Fruit fly (Drosophila melanogaster) whole organism, pupa: ENCODE results near the gene Prx2.

Experiments used
- CG10348 ChIP-seq: fragments of 200-800 bp; sonication (Bioruptor generic); IDR thresholded peaks from 2 replicates; pipeline ENCODE4 v1.3.6; 2022; ENCODE audit warnings: missing biosample characterization, missing genetic modification characterization
- CG12605 ChIP-seq: fragments of 200-800 bp; sonication (Bioruptor generic); IDR thresholded peaks from 2 replicates; pipeline ENCODE4 v1.3.6; 2022; ENCODE audit warnings: missing biosample characterization, missing genetic modification characterization
- CG13204 ChIP-seq: fragments of 200-800 bp; sonication (Bioruptor generic); optimal IDR thresholded peaks from 2 replicates; lab custom pipeline; 2018; ENCODE audit warnings: missing biosample characterization, mild to moderate bottlenecking, missing genetic modification characterization, moderate library complexity
- CG14655 ChIP-seq: fragments of 200-800 bp; sonication (Bioruptor generic); optimal IDR thresholded peaks from 3 replicates; lab custom pipeline; 2017; ENCODE audit warnings: mild to moderate bottlenecking, missing biosample characterization, missing genetic modification reagents, missing genetic modification characterization
- CG15710 ChIP-seq: fragments of 200-800 bp; sonication (Bioruptor generic); optimal IDR thresholded peaks from 2 replicates; lab custom pipeline; 2018; ENCODE audit warnings: missing biosample characterization, mild to moderate bottlenecking, missing genetic modification characterization, moderate library complexity
- CG17806 ChIP-seq: fragments of 200-800 bp; sonication (Bioruptor generic); optimal IDR thresholded peaks from 2 replicates; lab custom pipeline; 2018; ENCODE audit warnings: missing biosample characterization, mild to moderate bottlenecking, missing genetic modification characterization, moderate library complexity
- CG32121 ChIP-seq: fragments of 200-800 bp; sonication (Bioruptor generic); IDR thresholded peaks from 2 replicates; pipeline ENCODE4 v1.3.6; 2022; ENCODE audit warnings: missing biosample characterization, missing genetic modification characterization
- CG34367 ChIP-seq: fragments of 200-800 bp; sonication (Bioruptor generic); optimal IDR thresholded peaks from 2 replicates; lab custom pipeline; 2018; ENCODE audit warnings: missing biosample characterization, mild to moderate bottlenecking, missing genetic modification characterization
- CG4496 ChIP-seq: fragments of 200-800 bp; sonication (Bioruptor generic); IDR thresholded peaks from 3 replicates; pipeline ENCODE4 v1.3.6; 2022; ENCODE audit warnings: missing biosample characterization, missing genetic modification characterization
- CG8159 ChIP-seq: fragments of 200-800 bp; sonication (Bioruptor generic); optimal IDR thresholded peaks from 3 replicates; lab custom pipeline; 2018; ENCODE audit warnings: missing biosample characterization, mild to moderate bottlenecking, missing genetic modification characterization, moderate library complexity
- CG8301 ChIP-seq: fragments of 200-800 bp; sonication (Bioruptor generic); optimal IDR thresholded peaks from 2 replicates; lab custom pipeline; 2018; ENCODE audit warnings: missing biosample characterization, mild to moderate bottlenecking, missing genetic modification characterization
- CG9948 ChIP-seq: fragments of 200-800 bp; sonication (Bioruptor generic); optimal IDR thresholded peaks from 2 replicates; lab custom pipeline; 2018; ENCODE audit warnings: missing biosample characterization, mild to moderate bottlenecking, missing genetic modification characterization, moderate library complexity
- D1 ChIP-seq: fragments of 200-800 bp; sonication (Bioruptor generic); optimal IDR thresholded peaks from 2 replicates; lab custom pipeline; 2018; ENCODE audit warnings: missing biosample characterization, mild to moderate bottlenecking, missing genetic modification characterization, moderate library complexity
- EcR ChIP-seq: fragments of 200-800 bp; sonication (Bioruptor generic); optimal IDR thresholded peaks from 3 replicates; lab custom pipeline; 2019; ENCODE audit warnings: missing biosample characterization, missing genetic modification characterization, mild to moderate bottlenecking, moderate library complexity, missing genetic modification reagents
- Ets98B ChIP-seq: fragments of 200-800 bp; sonication (Bioruptor generic); IDR thresholded peaks from 2 replicates; pipeline ENCODE4 v1.3.6; 2022; ENCODE audit warnings: missing biosample characterization, missing genetic modification characterization
- Pif1A ChIP-seq: fragments of 200-800 bp; sonication (Bioruptor generic); optimal IDR thresholded peaks from 3 replicates; lab custom pipeline; 2016; ENCODE audit warnings: missing biosample characterization, missing genetic modification characterization
- Pif1B ChIP-seq: fragments of 200-800 bp; sonication (Bioruptor generic); optimal IDR thresholded peaks from 3 replicates; lab custom pipeline; 2016; ENCODE audit warnings: missing biosample characterization, missing genetic modification characterization
- Snoo ChIP-seq: fragments of 200-800 bp; sonication (Bioruptor generic); optimal IDR thresholded peaks from 3 replicates; lab custom pipeline; 2017; ENCODE audit warnings: missing biosample characterization, mild to moderate bottlenecking, missing genetic modification characterization, inconsistent platforms
- fd96Ca ChIP-seq: fragments of 200-800 bp; sonication (Bioruptor generic); IDR thresholded peaks from 3 replicates; pipeline ENCODE4 v1.3.6; 2022; ENCODE audit warnings: missing biosample characterization, missing genetic modification characterization
- gl ChIP-seq: fragments of 200-800 bp; sonication (Bioruptor generic); optimal IDR thresholded peaks from 2 replicates; lab custom pipeline; 2018; ENCODE audit warnings: missing biosample characterization, mild to moderate bottlenecking, missing genetic modification characterization
- rn ChIP-seq: fragments of 200-800 bp; sonication (Bioruptor generic); IDR thresholded peaks from 2 replicates; pipeline ENCODE4 v1.3.6; 2022; ENCODE audit warnings: missing biosample characterization, missing genetic modification characterization

The Prx2 gene

DNA sequence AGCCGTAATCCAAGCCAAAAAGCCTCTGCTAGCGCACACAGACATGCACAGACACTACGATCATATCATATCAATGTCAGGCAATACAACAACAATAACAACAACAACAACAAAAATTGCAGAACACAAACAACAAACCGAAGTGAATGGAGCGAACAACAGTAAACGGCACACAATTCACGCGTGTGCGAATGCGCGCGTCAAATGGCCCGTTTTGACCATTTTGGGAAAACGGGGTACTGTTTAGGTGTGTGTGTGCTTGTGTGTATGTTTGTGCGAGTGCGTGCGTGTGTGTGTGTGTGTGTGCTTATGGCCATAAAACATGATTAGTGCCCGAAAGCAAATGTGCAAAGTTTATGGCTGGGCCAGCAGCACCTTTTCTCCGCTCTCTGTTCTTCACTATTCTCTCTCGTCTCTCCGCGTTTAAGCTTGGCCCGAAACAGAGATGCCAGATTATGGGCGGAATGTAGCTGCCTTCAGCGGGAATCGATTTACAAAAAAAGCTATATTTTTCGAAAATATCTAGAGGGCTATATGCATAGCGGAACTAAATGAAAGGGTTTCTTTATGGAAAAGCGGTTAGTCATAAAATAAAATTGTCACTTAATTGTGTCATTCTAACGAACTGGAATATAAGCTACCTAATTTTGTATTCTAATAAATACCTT lies 28.7 kb upstream of the Prx2 start:
- TF ChIP-seq Pif1B (GFP tag; lab: Kevin White, UChicago) (no peak), gl (tag; lab: Kevin White, UChicago) (no peak), D1 (tag; lab: Kevin White, UChicago) (no peak)
- TF ChIP-seq, all 21 proteins: peak for 0

DNA sequence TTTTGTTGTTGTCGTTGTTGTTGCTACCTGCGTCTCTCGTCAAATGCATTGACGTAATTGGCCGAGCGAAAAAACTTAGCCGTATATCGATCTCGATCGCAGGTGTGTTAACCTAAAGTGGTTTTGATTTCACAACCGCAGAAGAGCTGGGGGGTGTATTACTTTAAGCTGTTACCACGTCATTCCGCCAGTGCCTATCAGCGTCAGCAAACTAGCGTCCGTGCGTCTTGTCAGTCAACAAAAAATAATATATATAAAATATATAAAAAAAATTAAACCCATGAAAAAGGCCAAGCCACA lies 27.4 kb upstream of the Prx2 start, which contains the start of gene CG1764:
CG1764 (minus strand) TSS at position 101 of the 300 bp plus-strand sequence.
- TF ChIP-seq CG8301 (no peak), Ets98B (GFP tag; lab: Robert Waterston, UW) (no peak), CG13204 (GFP tag; lab: Kevin White, UChicago) (no peak), CG17806 (tag; lab: Kevin White, UChicago) (no peak), CG4496 (GFP tag; lab: Robert Waterston, UW) (no peak), rn (GFP tag; lab: Robert Waterston, UW) (no peak), CG8159 (tag; lab: Kevin White, UChicago) (no peak), fd96Ca (GFP tag; lab: Robert Waterston, UW) (no peak), CG32121 (GFP tag; lab: Robert Waterston, UW) (no peak)
- TF ChIP-seq, all 21 proteins: peak for 0

DNA sequence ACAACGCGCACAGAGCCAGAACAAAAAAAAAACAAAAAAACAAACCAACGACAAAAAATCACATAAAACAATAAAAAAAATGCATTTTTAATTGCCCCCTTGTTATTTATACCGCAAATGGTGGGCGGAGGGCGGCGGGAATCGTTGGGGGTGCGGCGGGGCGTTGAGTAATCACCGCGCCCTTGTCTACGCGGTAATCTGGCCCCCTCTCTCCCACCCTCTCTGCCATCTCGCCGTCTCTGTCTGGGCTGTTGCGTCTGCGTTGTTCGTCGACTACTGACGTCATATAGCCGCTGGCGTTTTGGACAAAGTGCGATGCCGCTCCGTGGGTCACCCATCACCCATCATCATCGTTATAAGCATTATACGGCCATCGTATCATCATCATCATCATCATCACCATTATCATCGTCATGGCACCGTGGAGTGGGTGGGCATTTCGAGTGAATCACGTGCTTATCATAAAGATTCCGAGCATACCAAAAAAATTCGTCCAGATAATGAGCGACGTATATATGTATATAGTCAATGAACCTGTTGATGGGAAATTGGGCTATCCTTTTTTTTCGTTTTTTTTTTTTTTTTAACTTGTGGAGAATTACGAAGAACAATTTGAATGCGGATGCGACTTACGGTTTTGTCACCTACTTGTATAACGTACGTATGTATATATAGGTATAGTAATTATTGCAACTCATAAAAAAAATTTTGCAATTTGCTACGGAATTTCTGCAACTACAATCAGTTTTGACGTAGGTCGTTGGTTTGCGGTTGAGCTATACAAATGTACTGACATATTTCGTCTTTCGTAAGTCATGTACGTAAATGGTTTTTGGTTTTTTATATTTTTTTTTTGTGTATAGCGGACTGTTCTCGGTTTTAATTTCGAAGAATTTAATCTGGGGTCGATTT lies 26.8 kb upstream of the Prx2 start:
- TF ChIP-seq EcR (GFP tag; lab: Kevin White, UChicago) (peak; percentile 80), Snoo (tag; lab: Kevin White, UChicago) (peak; percentile 53), gl (tag; lab: Kevin White, UChicago) (peak; percentile 82), CG10348 (GFP tag; lab: Robert Waterston, UW) (no peak), Pif1B (GFP tag; lab: Kevin White, UChicago) (no peak), rn (GFP tag; lab: Robert Waterston, UW) (peak; percentile 10; the same call in 1 of the 2 replicates), CG4496 (GFP tag; lab: Robert Waterston, UW) (peak; percentile 80), CG8301 (peak; percentile 0), CG17806 (tag; lab: Kevin White, UChicago) (peak; percentile 17), CG12605 (peak; percentile 71), Ets98B (GFP tag; lab: Robert Waterston, UW) (peak; percentile 32; the same call in 1 of the 2 replicates), CG15710 (tag; lab: Kevin White, UChicago) (peak; percentile 58), CG13204 (GFP tag; lab: Kevin White, UChicago) (peak; percentile 96), fd96Ca (GFP tag; lab: Robert Waterston, UW) (peak; percentile 75), CG9948 (tag; lab: Kevin White, UChicago) (peak; percentile 18), CG34367 (tag; lab: Kevin White, UChicago) (no peak), CG32121 (GFP tag; lab: Robert Waterston, UW) (peak; percentile 68), CG14655 (GFP tag; lab: Kevin White, UChicago) (peak; percentile 0), CG8159 (tag; lab: Kevin White, UChicago) (peak; percentile 36), D1 (tag; lab: Kevin White, UChicago) (no peak), Pif1A (GFP tag; lab: Kevin White, UChicago) (no peak)
- TF ChIP-seq, all 21 proteins: peak for 16

DNA sequence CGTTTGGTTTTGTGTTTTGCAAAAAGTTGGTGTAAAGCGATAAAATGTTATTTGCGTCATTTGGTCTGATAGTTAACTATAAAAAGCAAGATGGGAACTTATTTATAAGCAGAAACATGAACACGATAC lies 26.2 kb upstream of the Prx2 start, which contains the start of gene IP3K2:
IP3K2 (plus strand) TSS at position 107 of the 129 bp plus-strand sequence.
- TF ChIP-seq CG14655 (GFP tag; lab: Kevin White, UChicago), result no peak
- TF ChIP-seq gl (tag; lab: Kevin White, UChicago), result no peak
- no peak for TF ChIP-seq rn (GFP tag; lab: Robert Waterston, UW)
- no peak for TF ChIP-seq CG10348 (GFP tag; lab: Robert Waterston, UW)
- no peak for TF ChIP-seq D1 (tag; lab: Kevin White, UChicago)
- no peak for TF ChIP-seq Pif1B (GFP tag; lab: Kevin White, UChicago)
- TF ChIP-seq CG17806 (tag; lab: Kevin White, UChicago), result no peak
- TF ChIP-seq Snoo (tag; lab: Kevin White, UChicago), result no peak
- TF ChIP-seq EcR (GFP tag; lab: Kevin White, UChicago), result no peak
- TF ChIP-seq fd96Ca (GFP tag; lab: Robert Waterston, UW), result no peak
- no peak for TF ChIP-seq CG13204 (GFP tag; lab: Kevin White, UChicago)
- no peak for TF ChIP-seq CG32121 (GFP tag; lab: Robert Waterston, UW)
- TF ChIP-seq Ets98B (GFP tag; lab: Robert Waterston, UW), result no peak
- TF ChIP-seq CG34367 (tag; lab: Kevin White, UChicago), result no peak
- TF ChIP-seq CG9948 (tag; lab: Kevin White, UChicago), result no peak
- no peak for TF ChIP-seq CG8301
- TF ChIP-seq, all 21 proteins: peak for 0

DNA sequence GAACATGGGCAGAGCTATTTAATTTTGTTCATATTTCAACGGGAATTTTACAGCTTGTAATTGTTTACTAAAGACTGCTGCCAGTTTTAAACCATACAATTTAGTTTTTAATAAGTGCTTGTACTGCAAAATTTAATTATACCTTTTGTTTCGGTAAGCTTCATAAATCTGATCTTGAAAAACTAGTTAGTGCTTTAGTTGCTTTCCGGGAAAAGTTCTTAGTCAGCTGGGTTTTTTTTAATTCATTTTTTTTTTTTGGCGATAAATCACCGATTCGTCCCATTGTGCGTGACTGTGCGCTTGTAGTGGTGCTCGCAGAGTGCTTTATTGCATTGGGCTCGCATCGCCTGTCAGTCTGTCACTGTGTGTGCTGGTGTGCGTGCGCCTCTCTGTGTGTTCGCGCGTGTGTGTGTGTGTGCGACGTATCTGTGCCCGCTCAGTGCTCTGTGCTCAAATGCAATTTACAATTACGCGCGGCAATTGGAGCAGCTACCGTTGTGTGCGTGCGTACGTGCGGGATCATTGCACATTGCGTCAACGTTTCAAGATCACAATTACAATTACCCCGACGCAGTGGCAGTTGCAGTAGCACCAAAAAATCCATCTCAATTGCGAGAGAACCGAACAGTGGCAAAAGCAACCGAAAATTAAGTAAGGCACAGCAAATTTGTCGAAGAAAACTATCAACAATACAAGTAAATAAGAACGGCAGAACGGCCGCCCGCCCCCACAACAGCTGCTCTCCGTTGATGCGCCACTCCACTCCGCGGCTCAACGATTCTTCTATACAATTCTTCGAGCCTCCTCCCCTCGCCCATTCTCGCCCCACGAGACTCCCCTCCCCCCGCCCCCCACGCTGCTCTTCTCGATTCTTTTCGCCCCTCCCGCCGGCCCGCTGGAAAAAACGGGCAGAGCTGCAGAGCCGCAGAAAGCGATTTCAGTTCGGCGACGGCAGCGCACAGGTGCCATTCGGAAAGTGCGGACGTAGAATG lies 25.7 kb upstream of the Prx2 start:
- TF ChIP-seq CG32121 (GFP tag; lab: Robert Waterston, UW), result peak; percentile 38; the same call in 1 of the 2 replicates
- TF ChIP-seq CG4496 (GFP tag; lab: Robert Waterston, UW), result 0 out of 3 replicates have a peak, but pooled peaks have one; percentile 34
- TF ChIP-seq EcR (GFP tag; lab: Kevin White, UChicago), result peak; percentile 76
- TF ChIP-seq Pif1A (GFP tag; lab: Kevin White, UChicago), result peak; percentile 18
- no peak for TF ChIP-seq CG34367 (tag; lab: Kevin White, UChicago)
- TF ChIP-seq fd96Ca (GFP tag; lab: Robert Waterston, UW), result no peak
- TF ChIP-seq CG8301, result no peak
- no peak for TF ChIP-seq Snoo (tag; lab: Kevin White, UChicago)
- TF ChIP-seq CG13204 (GFP tag; lab: Kevin White, UChicago), result peak; percentile 77
- peak; percentile 15 for TF ChIP-seq gl (tag; lab: Kevin White, UChicago)
- TF ChIP-seq CG12605, result no peak
- peak; percentile 11 for TF ChIP-seq CG15710 (tag; lab: Kevin White, UChicago)
